Worm (Caenorhabditis elegans) whole organism, young adult: ENCODE data around the gene F22F4.5.

Source experiments
- F49E8.2 ChIP-seq: sonication (generic microtip); optimal IDR thresholded peaks from 3 replicates; lab custom pipeline; 2017; ENCODE audit warnings: missing genetic modification characterization, mild to moderate bottlenecking, missing compliant biosample characterization, antibody characterized with exemption, moderate library complexity; ENCODE audit not compliant: insufficient read depth
- F55B11.4 ChIP-seq: sonication (generic microtip); optimal IDR thresholded peaks from 2 replicates; lab custom pipeline; 2016; ENCODE audit warnings: missing compliant biosample characterization, missing genetic modification characterization, borderline replicate concordance; ENCODE audit not compliant: insufficient read depth
- ekl-4 ChIP-seq: fragments of 200-800 bp; sonication (Bioruptor generic); IDR thresholded peaks from 2 replicates; pipeline ENCODE4 v1.3.6; 2022; ENCODE audit warnings: missing genetic modification reagents, missing genetic modification characterization, missing compliant biosample characterization
- lir-1 ChIP-seq: fragments of 200-800 bp; sonication (Bioruptor generic); conservative IDR thresholded peaks from 2 replicates; pipeline ENCODE4 v1.3.6; 2022; ENCODE audit warnings: missing genetic modification reagents, missing genetic modification characterization, missing compliant biosample characterization
- snpc-4 ChIP-seq, 5 experiments: fragments of 150-350 bp in 1 of 5; sonication (generic microtip) in 4 of 5; optimal IDR thresholded peaks; 2 replicates each; lab custom pipeline; 2014 to 2018; ENCODE audit warnings: missing genetic modification characterization in 5 of 5, missing biosample characterization in 3 of 5, antibody characterized with exemption in 2 of 5, mild to moderate bottlenecking in 2 of 5, missing compliant biosample characterization in 2 of 5, missing genotype in 2 of 5, moderate library complexity in 2 of 5, missing genetic modification reagents in 1 of 5
- ztf-22 ChIP-seq: fragments of 200-800 bp; sonication (Bioruptor generic); optimal IDR thresholded peaks from 2 replicates; lab custom pipeline; 2018; ENCODE audit warnings: mild to moderate bottlenecking, missing genetic modification characterization, moderate library complexity, missing compliant biosample characterization

- TF ChIP-seq F55B11.4 (tag; lab: Kevin White, UChicago) (no peak), lir-1 (no peak), ekl-4 (GFP tag; lab: Robert Waterston, UW) (no peak), snpc-4 (GFP tag; optimal IDR thresholded peaks at IDR 0.05; lab: Kevin White, UChicago) (no peak), snpc-4 (tag; optimal IDR thresholded peaks at IDR 0.05; lab: Kevin White, UChicago) (no peak), ztf-22 (GFP tag; lab: Kevin White, UChicago) (no peak), F49E8.2 (tag; lab: Kevin White, UChicago) (no peak)
Measured at ce11 chrX:5975726-5976125, 16.9 kb downstream of the F22F4.5 start.
